Worm (Caenorhabditis elegans) whole organism, L1 larva: ENCODE results near the gene ttr-52.

Experiments used
- C16A3.4 ChIP-seq: fragments of 150-350 bp; optimal IDR thresholded peaks from 2 replicates; lab custom pipeline; 2014; ENCODE audit warnings: missing biosample characterization, missing genetic modification characterization
- F16B12.6 ChIP-seq: fragments of 150-350 bp; optimal IDR thresholded peaks from 2 replicates; lab custom pipeline; 2014; ENCODE audit warnings: missing biosample characterization, missing genetic modification characterization
- Y116A8C.19 ChIP-seq: sonication (generic microtip); optimal IDR thresholded peaks from 2 replicates; lab custom pipeline; 2016; ENCODE audit warnings: missing compliant biosample characterization, missing genetic modification characterization, borderline replicate concordance
- alr-1 ChIP-seq: fragments of 200-800 bp; sonication (Bioruptor generic); optimal IDR thresholded peaks from 2 replicates; lab custom pipeline; 2018; ENCODE audit warnings: borderline replicate concordance, mild to moderate bottlenecking, missing genetic modification characterization, missing compliant biosample characterization
- ama-1 ChIP-seq: fragments of 150-350 bp; optimal IDR thresholded peaks from 2 replicates; lab custom pipeline; 2014
- blmp-1 ChIP-seq: fragments of 150-350 bp; optimal IDR thresholded peaks from 2 replicates; lab custom pipeline; 2014; ENCODE audit warnings: missing biosample characterization, missing genetic modification characterization
- ceh-63 ChIP-seq: fragments of 200-800 bp; sonication (Bioruptor generic); optimal IDR thresholded peaks from 2 replicates; lab custom pipeline; 2018; ENCODE audit warnings: mild to moderate bottlenecking, missing genetic modification characterization, missing compliant biosample characterization
- ceh-8 ChIP-seq: fragments of 200-800 bp; sonication (Bioruptor generic); optimal IDR thresholded peaks from 2 replicates; lab custom pipeline; 2018; ENCODE audit warnings: mild to moderate bottlenecking, missing genetic modification characterization, moderate library complexity, missing compliant biosample characterization
- ceh-88 ChIP-seq: fragments of 200-800 bp; sonication (Bioruptor generic); IDR thresholded peaks from 2 replicates; pipeline ENCODE4 v1.3.6; 2022; ENCODE audit warnings: missing genetic modification characterization, missing compliant biosample characterization
- ces-1 ChIP-seq: fragments of 150-350 bp; optimal IDR thresholded peaks from 2 replicates; lab custom pipeline; 2014; ENCODE audit warnings: missing biosample characterization, missing genetic modification reagents, missing genetic modification characterization
- dpl-1 ChIP-seq, 3 experiments: fragments of 150-350 bp in 2 of 3; sonication (generic microtip) in 1 of 3; optimal IDR thresholded peaks; 2 replicates each; lab custom pipeline; 2014 to 2017; ENCODE audit warnings: missing biosample characterization in 3 of 3, missing genetic modification characterization in 3 of 3, missing genetic modification reagents in 3 of 3
- dsc-1 ChIP-seq: sonication (generic microtip); optimal IDR thresholded peaks from 2 replicates; lab custom pipeline; 2016; ENCODE audit warnings: mild to moderate bottlenecking, missing genetic modification characterization, missing compliant biosample characterization
- efl-1 ChIP-seq, 4 experiments: fragments of 150-350 bp; optimal IDR thresholded peaks in 3 of 4; peaks in 1 of 4; 1 replicate in 1 of 4; 2 replicates in 3 of 4; lab custom pipeline; 2014; ENCODE audit warnings: missing biosample characterization in 2 of 4, missing genetic modification characterization in 2 of 4, missing genetic modification reagents in 2 of 4
- egl-13 ChIP-seq: sonication (generic microtip); optimal IDR thresholded peaks from 2 replicates; lab custom pipeline; 2016; ENCODE audit warnings: missing genotype, missing genetic modification reagents, missing genetic modification characterization, missing compliant biosample characterization
- elt-2 ChIP-seq: sonication (generic microtip); optimal IDR thresholded peaks from 2 replicates; lab custom pipeline; 2016; ENCODE audit warnings: missing genetic modification characterization, mild to moderate bottlenecking, inconsistent platforms, missing compliant biosample characterization, missing genetic modification reagents
- elt-3 ChIP-seq, 6 experiments: fragments of 150-350 bp in 1 of 6; sonication (generic microtip); optimal IDR thresholded peaks; 2 replicates each; lab custom pipeline; 2017 to 2018; ENCODE audit warnings: missing biosample characterization in 6 of 6, missing genetic modification characterization in 6 of 6, inconsistent platforms in 1 of 6
- ets-5 ChIP-seq: fragments of 200-800 bp; sonication (Bioruptor generic); IDR thresholded peaks from 2 replicates; pipeline ENCODE4 v1.3.6; 2022; ENCODE audit warnings: missing genetic modification characterization, missing compliant biosample characterization
- fkh-8 ChIP-seq: sonication (generic microtip); optimal IDR thresholded peaks from 2 replicates; lab custom pipeline; 2016; ENCODE audit warnings: mild to moderate bottlenecking, missing genetic modification characterization, missing compliant biosample characterization
- hlh-4 ChIP-seq: sonication (generic microtip); optimal IDR thresholded peaks from 2 replicates; lab custom pipeline; 2016; ENCODE audit warnings: mild to moderate bottlenecking, missing genetic modification characterization, missing compliant biosample characterization
- hpl-2 ChIP-seq: fragments of 150-350 bp; optimal IDR thresholded peaks from 2 replicates; lab custom pipeline; 2014; ENCODE audit warnings: missing biosample characterization, missing genetic modification reagents, missing genetic modification characterization
- irx-1 ChIP-seq: sonication (generic microtip); optimal IDR thresholded peaks from 2 replicates; lab custom pipeline; 2016; ENCODE audit warnings: missing genetic modification characterization, missing compliant biosample characterization
- isw-1 ChIP-seq: fragments of 200-800 bp; sonication (Bioruptor generic); IDR thresholded peaks from 2 replicates; pipeline ENCODE4 v1.3.6; 2022; ENCODE audit warnings: missing genetic modification characterization, missing compliant biosample characterization
- jun-1 ChIP-seq: fragments of 150-350 bp; optimal IDR thresholded peaks from 2 replicates; lab custom pipeline; 2014; ENCODE audit warnings: missing biosample characterization, missing genetic modification reagents, missing genetic modification characterization
- lin-39 ChIP-seq: fragments of 150-350 bp; optimal IDR thresholded peaks from 2 replicates; lab custom pipeline; 2014; ENCODE audit warnings: missing biosample characterization, missing genetic modification reagents, missing genetic modification characterization
- lir-3 ChIP-seq: sonication (generic microtip); optimal IDR thresholded peaks from 2 replicates; lab custom pipeline; 2016; ENCODE audit warnings: mild to moderate bottlenecking, missing genetic modification characterization, moderate library complexity, missing compliant biosample characterization; ENCODE audit not compliant: poor library complexity
- lsy-2 ChIP-seq, 2 experiments: fragments of 150-350 bp; optimal IDR thresholded peaks; 2 replicates each; lab custom pipeline; 2014; ENCODE audit warnings: missing biosample characterization in 2 of 2, missing genetic modification characterization in 2 of 2
- mef-2 ChIP-seq: fragments of 150-350 bp; optimal IDR thresholded peaks from 2 replicates; lab custom pipeline; 2014; ENCODE audit warnings: missing biosample characterization, missing genetic modification characterization
- nhr-237 ChIP-seq: fragments of 150-350 bp; optimal IDR thresholded peaks from 2 replicates; lab custom pipeline; 2014; ENCODE audit warnings: missing biosample characterization, missing genetic modification characterization
- nhr-28 ChIP-seq: fragments of 150-350 bp; optimal IDR thresholded peaks from 2 replicates; lab custom pipeline; 2014; ENCODE audit warnings: missing biosample characterization, missing genetic modification characterization
- nhr-71 ChIP-seq: sonication (generic microtip); optimal IDR thresholded peaks from 2 replicates; lab custom pipeline; 2016; ENCODE audit warnings: mild to moderate bottlenecking, missing genetic modification characterization, moderate library complexity, missing compliant biosample characterization
- nhr-76 ChIP-seq: sonication (generic microtip); optimal IDR thresholded peaks from 2 replicates; lab custom pipeline; 2017; ENCODE audit warnings: missing biosample characterization, missing genetic modification characterization
- nhr-77 ChIP-seq: fragments of 150-350 bp; optimal IDR thresholded peaks from 2 replicates; lab custom pipeline; 2014; ENCODE audit warnings: missing biosample characterization, missing genetic modification characterization
- nhr-85 ChIP-seq: sonication (generic microtip); peaks from one replicate; lab custom pipeline; 2016; ENCODE audit warnings: missing genetic modification characterization, inconsistent platforms, missing compliant biosample characterization
- pqm-1 ChIP-seq: sonication (generic microtip); optimal IDR thresholded peaks from 3 replicates; lab custom pipeline; 2017; ENCODE audit warnings: missing biosample characterization, missing genetic modification characterization
- snu-23 ChIP-seq: sonication (generic microtip); optimal IDR thresholded peaks from 2 replicates; lab custom pipeline; 2016; ENCODE audit warnings: missing genetic modification characterization, missing compliant biosample characterization
- sptf-1 ChIP-seq: fragments of 150-350 bp; optimal IDR thresholded peaks from 2 replicates; lab custom pipeline; 2014; ENCODE audit warnings: missing biosample characterization, missing genetic modification characterization
- tbx-2 ChIP-seq: sonication (generic microtip); optimal IDR thresholded peaks from 2 replicates; lab custom pipeline; 2016; ENCODE audit warnings: missing genetic modification characterization, missing compliant biosample characterization
- tlp-1 ChIP-seq: fragments of 150-350 bp; optimal IDR thresholded peaks from 2 replicates; lab custom pipeline; 2014; ENCODE audit warnings: missing biosample characterization, missing genetic modification characterization
- unc-130 ChIP-seq: fragments of 150-350 bp; optimal IDR thresholded peaks from 2 replicates; lab custom pipeline; 2017; ENCODE audit warnings: missing biosample characterization, missing genetic modification characterization, inconsistent platforms
- unc-30 ChIP-seq: sonication (generic microtip); optimal IDR thresholded peaks from 2 replicates; lab custom pipeline; 2017; ENCODE audit warnings: missing biosample characterization, missing genetic modification characterization
- vab-15 ChIP-seq: sonication (generic microtip); optimal IDR thresholded peaks from 2 replicates; lab custom pipeline; 2017; ENCODE audit warnings: missing genotype, mild to moderate bottlenecking, missing genetic modification characterization, missing compliant biosample characterization
- zag-1 ChIP-seq: fragments of 150-350 bp; optimal IDR thresholded peaks from 2 replicates; lab custom pipeline; 2014; ENCODE audit warnings: missing biosample characterization, missing genetic modification characterization
- ztf-11 ChIP-seq, 2 experiments: sonication (generic microtip); optimal IDR thresholded peaks; 2 replicates each; lab custom pipeline; 2016 to 2017; ENCODE audit warnings: missing genetic modification characterization in 2 of 2, missing biosample characterization in 1 of 2, missing compliant biosample characterization in 1 of 2

ttr-52 gene

DNA sequence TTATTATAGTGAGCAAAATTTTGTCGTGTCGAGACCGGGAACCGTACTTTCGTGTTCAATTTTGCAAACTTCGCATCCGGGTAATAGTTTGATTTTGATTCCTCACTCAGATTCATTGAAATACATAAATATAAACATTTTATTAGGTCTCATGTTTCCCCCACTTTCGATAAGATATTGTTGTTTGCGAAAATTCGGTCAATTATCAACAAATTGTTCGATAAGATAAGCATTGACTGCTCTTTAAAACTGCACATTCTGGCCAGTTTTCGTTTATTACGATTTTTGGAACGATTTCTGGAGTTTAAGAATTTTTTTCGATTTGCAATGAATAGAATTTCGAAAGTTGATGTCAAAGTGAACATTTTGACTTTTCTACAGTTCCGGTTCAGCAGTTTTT lies 15.9 kb upstream of the ttr-52 start:
- TF ChIP-seq vab-15 (no peak), ama-1 (no peak), nhr-76 (tag; lab: Kevin White, UChicago) (no peak), elt-2 (peak; percentile 73), nhr-28 (no peak), zag-1 (no peak)

DNA sequence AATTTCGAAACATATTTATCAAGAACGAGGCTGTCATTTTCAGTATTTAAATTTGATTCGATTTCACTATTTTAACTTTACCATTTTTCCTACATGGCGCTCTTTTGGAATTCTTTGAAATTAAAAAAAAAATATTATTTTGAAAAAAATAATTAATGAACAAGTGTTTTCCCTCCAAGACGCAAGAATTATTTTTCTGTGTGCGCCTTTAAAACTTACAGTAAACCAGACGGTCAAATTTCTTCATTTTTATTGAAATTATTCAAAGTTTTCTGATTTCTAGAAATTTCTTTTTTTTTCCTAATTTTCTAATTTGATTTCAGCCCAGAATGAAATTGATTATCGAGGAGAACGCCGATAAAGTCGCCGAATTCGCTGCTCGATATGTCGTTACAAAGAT lies 15.4 kb upstream of the ttr-52 start, which contains the start of gene T03F6.3:
TSS of gene T03F6.3 (plus strand) at position 318 of the 400 bp plus-strand sequence.
- TF ChIP-seq ceh-88 (GFP tag; lab: Robert Waterston, UW): no peak
- no peak for TF ChIP-seq ama-1
- TF ChIP-seq blmp-1 (tag; lab: Kevin White, UChicago): no peak
- no peak for TF ChIP-seq C16A3.4 (tag; lab: Kevin White, UChicago)
- no peak for TF ChIP-seq dpl-1 (GFP tag; optimal IDR thresholded peaks at IDR 0.05; lab: Kevin White, UChicago)
- no peak for TF ChIP-seq F16B12.6 (tag; lab: Kevin White, UChicago)
- no peak for TF ChIP-seq ztf-11 (tag; optimal IDR thresholded peaks at IDR 0.05; lab: Kevin White, UChicago)
- no peak for TF ChIP-seq sptf-1 (tag; lab: Kevin White, UChicago)
- no peak for TF ChIP-seq egl-13 (tag; lab: Kevin White, UChicago)
- TF ChIP-seq nhr-71 (tag; lab: Kevin White, UChicago): no peak

DNA sequence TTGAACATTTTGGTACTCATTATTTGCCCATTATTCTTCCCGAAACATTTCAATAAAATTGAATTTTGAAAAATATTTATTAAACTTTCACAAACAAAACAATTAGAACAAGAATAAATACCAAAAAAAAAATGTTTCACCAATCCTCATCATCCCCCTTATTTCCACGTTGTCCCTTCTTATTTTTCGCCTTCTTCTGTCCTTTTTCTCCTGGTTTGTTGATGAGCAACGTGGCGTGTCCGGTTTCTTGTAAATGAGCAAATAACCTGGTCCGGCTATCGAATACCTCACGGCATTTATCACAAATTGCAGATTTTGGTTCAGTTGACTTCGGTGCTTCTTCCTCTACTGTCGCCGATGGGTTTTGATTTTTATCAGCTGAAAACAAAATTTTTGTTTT lies 13.7 kb upstream of the ttr-52 start:
- no peak for TF ChIP-seq tbx-2 (tag; lab: Kevin White, UChicago)
- TF ChIP-seq efl-1 (optimal IDR thresholded peaks at IDR 0.05; lab: Kevin White, UChicago): no peak
- TF ChIP-seq efl-1 (GFP tag; optimal IDR thresholded peaks at IDR 0.05 in 1 of 2; lab: Kevin White, UChicago): peak in 1 of 2 experiments; percentile 66
- peak; percentile 65 for TF ChIP-seq nhr-85 (tag; lab: Kevin White, UChicago)

DNA sequence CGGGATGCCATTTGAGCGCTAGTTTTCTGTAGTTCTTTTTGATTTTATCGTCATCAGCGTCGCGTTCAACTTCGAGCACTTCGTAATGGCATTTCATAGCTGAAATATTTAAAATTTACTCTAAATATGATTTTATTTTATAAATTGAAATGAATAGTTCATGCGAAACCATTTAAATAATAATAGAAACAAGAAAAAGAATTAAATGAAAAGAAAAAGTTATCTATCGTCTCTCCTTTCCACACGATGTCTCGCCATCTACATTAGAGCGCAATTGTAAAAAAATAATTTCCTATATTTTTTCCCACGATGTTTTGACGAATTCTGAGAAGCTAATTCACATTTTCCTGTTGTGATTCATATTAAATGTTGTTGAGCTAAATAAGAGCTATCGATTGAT lies 11.3 kb upstream of the ttr-52 start, which contains the start of gene dnj-17:
TSS of gene dnj-17 (minus strand) at position 101 of the 400 bp plus-strand sequence.
- TF ChIP-seq elt-2 (no peak), efl-1 (optimal IDR thresholded peaks at IDR 0.05; lab: Kevin White, UChicago) (no peak), efl-1 (GFP tag; optimal IDR thresholded peaks at IDR 0.05 in 1 of 2; lab: Kevin White, UChicago) (peak; percentile 27 to 74)

DNA sequence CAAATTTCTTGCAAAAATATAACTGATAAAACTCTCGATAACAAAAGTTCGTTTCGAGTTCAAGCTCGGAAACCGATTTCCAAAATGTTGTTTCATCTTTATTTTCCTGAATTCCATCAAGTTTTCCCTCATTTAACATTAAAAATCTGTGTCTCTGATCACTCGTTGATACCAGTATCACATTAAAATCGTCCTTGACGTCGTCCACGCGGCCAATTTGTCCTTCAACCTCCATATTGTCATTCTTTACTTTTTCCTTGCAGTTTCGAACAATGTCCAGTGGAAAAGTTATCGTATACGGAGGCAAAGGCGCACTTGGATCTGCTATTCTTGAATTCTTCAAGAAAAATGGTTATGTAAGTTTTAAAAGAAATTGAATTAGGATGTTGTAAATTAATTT lies 10.9 kb upstream of the ttr-52 start, which contains the start of gene qdpr-1:
TSS of gene qdpr-1 (plus strand) at position 264 of the 400 bp plus-strand sequence.
- TF ChIP-seq nhr-76 (tag; lab: Kevin White, UChicago) (no peak), snu-23 (peak; percentile 17), egl-13 (tag; lab: Kevin White, UChicago) (no peak), nhr-237 (tag; lab: Kevin White, UChicago) (no peak), hpl-2 (GFP tag; lab: Kevin White, UChicago) (no peak), mef-2 (tag; lab: Kevin White, UChicago) (no peak), jun-1 (tag; lab: Kevin White, UChicago) (no peak), tlp-1 (no peak), lsy-2 (tag; optimal IDR thresholded peaks at IDR 0.05; lab: Kevin White, UChicago) (peak in 1 of 2 experiments; percentile 12), nhr-85 (tag; lab: Kevin White, UChicago) (no peak), dsc-1 (tag; lab: Kevin White, UChicago) (no peak), C16A3.4 (tag; lab: Kevin White, UChicago) (no peak), ceh-8 (GFP tag; lab: Kevin White, UChicago) (no peak), ces-1 (GFP tag; lab: Kevin White, UChicago) (no peak), hlh-4 (tag; lab: Kevin White, UChicago) (no peak), fkh-8 (no peak), F16B12.6 (tag; lab: Kevin White, UChicago) (no peak), elt-3 (tag; optimal IDR thresholded peaks at IDR 0.05; lab: Kevin White, UChicago) (peak in 4 of 6 experiments; percentile 43 to 80 (median 54)), efl-1 (optimal IDR thresholded peaks at IDR 0.05; lab: Kevin White, UChicago) (no peak), efl-1 (GFP tag; optimal IDR thresholded peaks at IDR 0.05 in 1 of 2; lab: Kevin White, UChicago) (no peak), blmp-1 (tag; lab: Kevin White, UChicago) (peak; percentile 59), elt-2 (no peak), irx-1 (tag; lab: Kevin White, UChicago) (no peak), nhr-28 (no peak), lir-3 (tag; lab: Kevin White, UChicago) (no peak), isw-1 (no peak), ceh-63 (GFP tag; lab: Kevin White, UChicago) (no peak), nhr-77 (tag; lab: Kevin White, UChicago) (no peak), alr-1 (tag; lab: Kevin White, UChicago) (no peak), pqm-1 (tag; lab: Kevin White, UChicago) (no peak), Y116A8C.19 (tag; lab: Kevin White, UChicago) (no peak), unc-30 (no peak), unc-130 (tag; lab: Kevin White, UChicago) (no peak), lin-39 (tag; lab: Kevin White, UChicago) (no peak), zag-1 (no peak), ets-5 (GFP tag; lab: Robert Waterston, UW) (no peak)
